Worm (Caenorhabditis elegans): Measurements from ENCODE around the gene T22D1.1.

DNA sequence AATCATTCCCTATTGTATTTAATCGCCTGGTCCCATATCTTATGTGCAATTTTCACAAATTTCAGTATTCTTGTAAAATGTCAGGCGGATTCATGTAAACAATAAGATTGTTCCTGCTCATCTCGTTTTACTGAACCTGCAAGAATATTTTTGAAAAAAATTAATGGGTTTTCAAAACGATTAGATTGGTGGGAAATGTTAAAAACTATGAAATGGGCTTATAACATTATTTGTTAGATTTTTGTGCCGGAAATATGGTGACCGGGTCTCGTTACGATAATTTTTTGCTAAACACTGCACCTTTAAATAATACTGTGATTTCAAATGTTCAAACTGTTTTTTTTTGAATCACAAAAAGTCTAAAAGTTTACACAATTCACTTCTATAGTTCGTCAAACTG is 17.7 kb upstream of the T22D1.1 start:
- no peak for TF ChIP-seq him-1 (tag; optimal IDR thresholded peaks at IDR 0.05)
- TF ChIP-seq W03F9.2 (tag; optimal IDR thresholded peaks at IDR 0.05), result no peak
